Worm (Caenorhabditis elegans): ENCODE results near the gene col-184.

col-184 gene

ce11 chrX:13510997-13511396 lies 41.7 kb downstream of the col-184 start, which contains the start of gene col-185:
Gene col-185, minus strand, starts transcription at chrX:13511097.
- no peak for TF ChIP-seq C08G9.2 (tag; optimal IDR thresholded peaks at IDR 0.05)
- TF ChIP-seq ceh-9 (tag; optimal IDR thresholded peaks at IDR 0.05): no peak
- TF ChIP-seq npax-4 (tag; optimal IDR thresholded peaks at IDR 0.05): no peak
- no peak for TF ChIP-seq che-1 (tag; optimal IDR thresholded peaks at IDR 0.05)
- no peak for TF ChIP-seq unc-55 (GFP tag; optimal IDR thresholded peaks at IDR 0.05)

- TF ChIP-seq ref-2 (tag; optimal IDR thresholded peaks at IDR 0.05): peak; percentile 74
- TF ChIP-seq hlh-13 (GFP tag; optimal IDR thresholded peaks at IDR 0.05): peak; percentile 42
- TF ChIP-seq syd-9 (tag; optimal IDR thresholded peaks at IDR 0.05): peak; percentile 60
- peak; percentile 68 for TF ChIP-seq ceh-14 (tag; optimal IDR thresholded peaks at IDR 0.05)
- TF ChIP-seq ceh-48 (tag; optimal IDR thresholded peaks at IDR 0.05): peak; percentile 48
- peak; percentile 77 for TF ChIP-seq fkh-6 (tag; optimal IDR thresholded peaks at IDR 0.05)
- peak; percentile 64 for TF ChIP-seq pat-9 (tag; optimal IDR thresholded peaks at IDR 0.05)
- no peak for TF ChIP-seq mec-3 (tag; optimal IDR thresholded peaks at IDR 0.05; ENCODE audit: borderline replicate concordance)
- peak; percentile 79 for TF ChIP-seq C38D4.7 (GFP tag; optimal IDR thresholded peaks at IDR 0.05)
- peak; percentile 83 for TF ChIP-seq sox-4 (tag; optimal IDR thresholded peaks at IDR 0.05)
- TF ChIP-seq tbx-7 (tag; optimal IDR thresholded peaks at IDR 0.05): peak; percentile 4
- TF ChIP-seq pax-1 (tag; optimal IDR thresholded peaks at IDR 0.05): no peak
- no peak for TF ChIP-seq fkh-10 (GFP tag; optimal IDR thresholded peaks at IDR 0.05)
- TF ChIP-seq pros-1 (tag; optimal IDR thresholded peaks at IDR 0.05): no peak
- peak; percentile 23 for TF ChIP-seq ceh-34 (tag; optimal IDR thresholded peaks at IDR 0.05)
- no peak for TF ChIP-seq pqm-1 (tag; optimal IDR thresholded peaks at IDR 0.05)
- TF ChIP-seq Y22D7AL.16 (tag; optimal IDR thresholded peaks at IDR 0.05): peak; percentile 57
- peak; percentile 72 for TF ChIP-seq unc-86 (tag; optimal IDR thresholded peaks at IDR 0.05)
- TF ChIP-seq sox-2 (GFP tag; IDR thresholded peaks at IDR 0.05): peak; percentile 78
- no peak for TF ChIP-seq ama-1 (optimal IDR thresholded peaks at IDR 0.05)
- TF ChIP-seq lin-11 (tag; optimal IDR thresholded peaks at IDR 0.05): peak; percentile 64
- peak; percentile 67 for TF ChIP-seq C08G9.2 (tag; optimal IDR thresholded peaks at IDR 0.05)
- TF ChIP-seq ceh-24 (tag; optimal IDR thresholded peaks at IDR 0.05): peak; percentile 55
- TF ChIP-seq unc-3 (GFP tag; conservative IDR thresholded peaks at IDR 0.05): peak; percentile 67
- peak; percentile 71 for TF ChIP-seq unc-3 (tag; optimal IDR thresholded peaks at IDR 0.05)
- TF ChIP-seq odd-2 (tag; optimal IDR thresholded peaks at IDR 0.05): peak; percentile 56
- TF ChIP-seq tbx-2 (tag; optimal IDR thresholded peaks at IDR 0.05): peak; percentile 70
- peak; percentile 52 for TF ChIP-seq F13H6.1 (tag; optimal IDR thresholded peaks at IDR 0.05)
- TF ChIP-seq ceh-22 (tag; optimal IDR thresholded peaks at IDR 0.05): no peak
- TF ChIP-seq pha-4 (tag; optimal IDR thresholded peaks at IDR 0.05): no peak
- peak; percentile 68 for TF ChIP-seq ttx-3 (tag; optimal IDR thresholded peaks at IDR 0.05)
- TF ChIP-seq gmeb-2 (tag; optimal IDR thresholded peaks at IDR 0.05): peak; percentile 79
- TF ChIP-seq K02D7.2 (tag; optimal IDR thresholded peaks at IDR 0.05): no peak
- peak; percentile 67 for TF ChIP-seq npax-4 (tag; optimal IDR thresholded peaks at IDR 0.05)
- no peak for TF ChIP-seq ets-4 (tag; optimal IDR thresholded peaks at IDR 0.05)
- TF ChIP-seq ceh-2 (tag; optimal IDR thresholded peaks at IDR 0.05): peak; percentile 42
- TF ChIP-seq lim-6 (tag; optimal IDR thresholded peaks at IDR 0.05): no peak
- TF ChIP-seq madf-2 (tag; optimal IDR thresholded peaks at IDR 0.05): peak; percentile 72
- TF ChIP-seq ceh-9 (tag; optimal IDR thresholded peaks at IDR 0.05): peak; percentile 50
- TF ChIP-seq elt-2 (tag; optimal IDR thresholded peaks at IDR 0.05): peak; percentile 78
- TF ChIP-seq ahr-1 (tag; optimal IDR thresholded peaks at IDR 0.05): peak; percentile 54
- TF ChIP-seq zip-5 (tag; optimal IDR thresholded peaks at IDR 0.05): peak; percentile 30
- TF ChIP-seq pha-2 (tag; optimal IDR thresholded peaks at IDR 0.05): peak; percentile 23
- peak; percentile 23 for TF ChIP-seq ceh-31 (tag; optimal IDR thresholded peaks at IDR 0.05)
- TF ChIP-seq ceh-30 (tag; optimal IDR thresholded peaks at IDR 0.05): peak; percentile 4
- TF ChIP-seq nhr-11 (tag; optimal IDR thresholded peaks at IDR 0.05): no peak
- TF ChIP-seq dmd-4 (tag; optimal IDR thresholded peaks at IDR 0.05; ENCODE audit: borderline replicate concordance): no peak
- TF ChIP-seq hlh-8 (tag; optimal IDR thresholded peaks at IDR 0.05): peak; percentile 70
- peak; percentile 57 for TF ChIP-seq rnt-1 (tag; optimal IDR thresholded peaks at IDR 0.05)
- no peak for TF ChIP-seq elt-4 (tag; optimal IDR thresholded peaks at IDR 0.05)
Observed at ce11 chrX:13511796-13512195, 42.5 kb downstream of the col-184 start.
